Fruit fly (Drosophila melanogaster) whole organism, embryonic: ENCODE data around the gene CG43156.

Source experiments
- Abd-B ChIP-seq: fragments of 200-800 bp; sonication (Bioruptor generic); optimal IDR thresholded peaks from 2 replicates; lab custom pipeline; 2018; ENCODE audit warnings: missing biosample characterization, mild to moderate bottlenecking, missing genetic modification characterization, moderate library complexity
- CG1024 ChIP-seq: fragments of 200-800 bp; sonication (Bioruptor generic); IDR thresholded peaks from 2 replicates; pipeline ENCODE4 v1.3.6; 2022; ENCODE audit warnings: missing biosample characterization, missing genetic modification characterization
- CG10267 ChIP-seq: fragments of 200-800 bp; sonication (Bioruptor generic); optimal IDR thresholded peaks from 2 replicates; lab custom pipeline; 2018; ENCODE audit warnings: missing biosample characterization, mild to moderate bottlenecking, missing genetic modification characterization, moderate library complexity
- CG11398 ChIP-seq: fragments of 200-800 bp; sonication (Bioruptor generic); optimal IDR thresholded peaks from 2 replicates; lab custom pipeline; 2016; ENCODE audit warnings: missing biosample characterization, missing genetic modification characterization
- CG11504 ChIP-seq: fragments of 200-800 bp; sonication (Bioruptor generic); optimal IDR thresholded peaks from 3 replicates; lab custom pipeline; 2019; ENCODE audit warnings: missing biosample characterization, mild to moderate bottlenecking, missing genetic modification characterization, moderate library complexity
- CG12219 ChIP-seq: fragments of 200-800 bp; sonication (Bioruptor generic); optimal IDR thresholded peaks from 3 replicates; lab custom pipeline; 2018; ENCODE audit warnings: missing biosample characterization, mild to moderate bottlenecking, missing genetic modification characterization
- CG12769 ChIP-seq: fragments of 200-800 bp; sonication (Bioruptor generic); optimal IDR thresholded peaks from 2 replicates; lab custom pipeline; 2019; ENCODE audit warnings: missing biosample characterization, mild to moderate bottlenecking, missing genetic modification characterization, moderate library complexity
- CG13894 ChIP-seq: fragments of 200-800 bp; sonication (Bioruptor generic); optimal IDR thresholded peaks from 3 replicates; lab custom pipeline; 2018; ENCODE audit warnings: missing biosample characterization, mild to moderate bottlenecking, missing genetic modification characterization, moderate library complexity
- CG14667 ChIP-seq: fragments of 200-800 bp; sonication (Bioruptor generic); IDR thresholded peaks from 2 replicates; pipeline ENCODE4 v1.3.6; 2022; ENCODE audit warnings: missing biosample characterization, missing genetic modification characterization
- CG15269 ChIP-seq: fragments of 200-800 bp; sonication (Bioruptor generic); optimal IDR thresholded peaks from 2 replicates; lab custom pipeline; 2018; ENCODE audit warnings: missing biosample characterization, mild to moderate bottlenecking, missing genetic modification characterization, moderate library complexity
- CG17186 ChIP-seq: fragments of 200-800 bp; sonication (Bioruptor generic); optimal IDR thresholded peaks from 3 replicates; lab custom pipeline; 2017; ENCODE audit warnings: missing biosample characterization, missing genetic modification reagents, missing genetic modification characterization
- CG1792 ChIP-seq: fragments of 200-800 bp; sonication (Bioruptor generic); optimal IDR thresholded peaks from 2 replicates; lab custom pipeline; 2016; ENCODE audit warnings: missing biosample characterization, missing genetic modification characterization
- CG18476 ChIP-seq: fragments of 200-800 bp; sonication (Bioruptor generic); optimal IDR thresholded peaks from 2 replicates; lab custom pipeline; 2016; ENCODE audit warnings: missing biosample characterization, mild to moderate bottlenecking, missing genetic modification characterization
- CG2712 ChIP-seq: fragments of 200-800 bp; optimal IDR thresholded peaks from 3 replicates; lab custom pipeline; 2019; ENCODE audit warnings: missing biosample characterization, mild to moderate bottlenecking, missing genetic modification characterization, moderate library complexity
- CG30403 ChIP-seq: fragments of 200-800 bp; sonication (Bioruptor generic); optimal IDR thresholded peaks from 3 replicates; lab custom pipeline; 2016; ENCODE audit warnings: missing biosample characterization, missing genetic modification characterization
- CG32532 ChIP-seq: fragments of 200-800 bp; sonication (Bioruptor generic); IDR thresholded peaks from 2 replicates; pipeline ENCODE4 v1.3.6; 2022; ENCODE audit warnings: missing biosample characterization, missing genetic modification characterization
- CG42726 ChIP-seq: fragments of 200-800 bp; sonication (Bioruptor generic); IDR thresholded peaks from 2 replicates; pipeline ENCODE4 v1.3.6; 2022; ENCODE audit warnings: missing biosample characterization, missing genetic modification characterization; ENCODE audit not compliant: partially characterized antibody
- CG9932 ChIP-seq: fragments of 200-800 bp; sonication (Bioruptor generic); IDR thresholded peaks from 2 replicates; pipeline ENCODE4 v1.3.6; 2022; ENCODE audit warnings: missing biosample characterization, missing genetic modification characterization
- Fer1 ChIP-seq: fragments of 200-800 bp; sonication (Bioruptor generic); optimal IDR thresholded peaks from 2 replicates; lab custom pipeline; 2017; ENCODE audit warnings: missing biosample characterization, mild to moderate bottlenecking, missing genetic modification characterization
- Hand ChIP-seq: fragments of 200-800 bp; sonication (Bioruptor generic); optimal IDR thresholded peaks from 2 replicates; lab custom pipeline; 2017; ENCODE audit warnings: mild to moderate bottlenecking, missing biosample characterization, missing genetic modification reagents, missing genetic modification characterization
- Mrtf ChIP-seq: fragments of 200-800 bp; sonication (Bioruptor generic); IDR thresholded peaks from 3 replicates; pipeline ENCODE4 v1.3.6; 2022; ENCODE audit warnings: missing biosample characterization, missing genetic modification characterization
- Neu2 ChIP-seq: fragments of 200-800 bp; sonication (Bioruptor generic); optimal IDR thresholded peaks from 3 replicates; lab custom pipeline; 2016; ENCODE audit warnings: missing biosample characterization, missing genetic modification characterization, borderline replicate concordance
- Nf-YB ChIP-seq: fragments of 200-800 bp; sonication (Bioruptor generic); optimal IDR thresholded peaks from 3 replicates; lab custom pipeline; 2019; ENCODE audit warnings: missing biosample characterization, mild to moderate bottlenecking, missing genetic modification characterization, moderate library complexity
- Opbp ChIP-seq: fragments of 200-800 bp; sonication (Bioruptor generic); IDR thresholded peaks from 3 replicates; pipeline ENCODE4 v1.3.6; 2022; ENCODE audit warnings: missing biosample characterization, missing genetic modification characterization; ENCODE audit not compliant: partially characterized antibody
- Ravus ChIP-seq: fragments of 200-800 bp; sonication (Bioruptor generic); IDR thresholded peaks from 2 replicates; pipeline ENCODE4 v1.3.6; 2022; ENCODE audit warnings: missing biosample characterization, missing genetic modification characterization
- Rx ChIP-seq: fragments of 200-800 bp; sonication (Bioruptor generic); IDR thresholded peaks from 2 replicates; pipeline ENCODE4 v1.3.6; 2022; ENCODE audit warnings: missing biosample characterization, missing genetic modification characterization
- Sry-β ChIP-seq: fragments of 200-800 bp; sonication (Bioruptor generic); optimal IDR thresholded peaks from 2 replicates; lab custom pipeline; 2018; ENCODE audit warnings: missing biosample characterization, mild to moderate bottlenecking, missing genetic modification characterization, moderate library complexity
- Vsx1 ChIP-seq: fragments of 200-800 bp; sonication (Bioruptor generic); optimal IDR thresholded peaks from 2 replicates; lab custom pipeline; 2017; ENCODE audit warnings: missing biosample characterization, mild to moderate bottlenecking, missing genetic modification characterization, missing genetic modification reagents
- YL-1 ChIP-seq: fragments of 200-800 bp; sonication (Bioruptor generic); optimal IDR thresholded peaks from 3 replicates; lab custom pipeline; 2017; ENCODE audit warnings: missing biosample characterization, mild to moderate bottlenecking, missing genetic modification characterization
- az2 ChIP-seq: fragments of 200-800 bp; sonication (Bioruptor generic); optimal IDR thresholded peaks from 3 replicates; lab custom pipeline; 2016; ENCODE audit warnings: missing biosample characterization, missing genetic modification characterization
- bigmax ChIP-seq: fragments of 200-800 bp; sonication (Bioruptor generic); optimal IDR thresholded peaks from 2 replicates; lab custom pipeline; 2018; ENCODE audit warnings: missing biosample characterization, mild to moderate bottlenecking, missing genetic modification characterization
- cato ChIP-seq: fragments of 200-800 bp; sonication (Bioruptor generic); optimal IDR thresholded peaks from 2 replicates; lab custom pipeline; 2016; ENCODE audit warnings: missing biosample characterization, missing genetic modification characterization, borderline replicate concordance
- chinmo ChIP-seq: fragments of 200-800 bp; sonication (Bioruptor generic); IDR thresholded peaks from 4 replicates; pipeline ENCODE4 v1.3.6; 2022; ENCODE audit warnings: missing biosample characterization, missing genetic modification characterization; ENCODE audit not compliant: partially characterized antibody
- dmrt99B ChIP-seq: fragments of 200-800 bp; sonication (Bioruptor generic); optimal IDR thresholded peaks from 2 replicates; lab custom pipeline; 2018; ENCODE audit warnings: missing biosample characterization, mild to moderate bottlenecking, missing genetic modification characterization, moderate library complexity
- fd64A ChIP-seq: fragments of 200-800 bp; sonication (Bioruptor generic); optimal IDR thresholded peaks from 3 replicates; lab custom pipeline; 2018; ENCODE audit warnings: missing biosample characterization, mild to moderate bottlenecking, missing genetic modification characterization
- gcm2 ChIP-seq: fragments of 200-800 bp; sonication (Bioruptor generic); optimal IDR thresholded peaks from 2 replicates; lab custom pipeline; 2016; ENCODE audit warnings: missing biosample characterization, missing genetic modification characterization
- gsb ChIP-seq: fragments of 200-800 bp; sonication (Bioruptor generic); IDR thresholded peaks from 2 replicates; pipeline ENCODE4 v1.3.6; 2022; ENCODE audit warnings: missing biosample characterization, missing genetic modification characterization
- hth ChIP-seq: fragments of >200 bp; optimal IDR thresholded peaks from 2 replicates; lab custom pipeline; 2017; ENCODE audit warnings: inconsistent platforms
- klu ChIP-seq: fragments of 200-800 bp; sonication (Bioruptor generic); IDR thresholded peaks from 2 replicates; pipeline ENCODE4 v1.3.6; 2022; ENCODE audit warnings: missing biosample characterization, missing genetic modification characterization
- luna ChIP-seq: fragments of 200-800 bp; sonication (Bioruptor generic); optimal IDR thresholded peaks from 2 replicates; lab custom pipeline; 2016; ENCODE audit warnings: missing biosample characterization, missing genetic modification characterization
- nom ChIP-seq: fragments of 200-800 bp; sonication (Bioruptor generic); optimal IDR thresholded peaks from 2 replicates; lab custom pipeline; 2017; ENCODE audit warnings: missing biosample characterization, missing genetic modification characterization, mild to moderate bottlenecking, moderate library complexity, missing genetic modification reagents
- org-1 ChIP-seq: fragments of 200-800 bp; sonication (Bioruptor generic); optimal IDR thresholded peaks from 2 replicates; lab custom pipeline; 2017; ENCODE audit warnings: missing biosample characterization, missing genetic modification characterization
- sd ChIP-seq: fragments of 200-800 bp; sonication (Bioruptor generic); optimal IDR thresholded peaks from 3 replicates; lab custom pipeline; 2018; ENCODE audit warnings: missing biosample characterization, mild to moderate bottlenecking, missing genetic modification characterization, moderate library complexity
- slou ChIP-seq: fragments of 200-800 bp; sonication (Bioruptor generic); optimal IDR thresholded peaks from 3 replicates; lab custom pipeline; 2016; ENCODE audit warnings: missing biosample characterization, missing genetic modification characterization
- stwl ChIP-seq: fragments of 200-800 bp; sonication (Bioruptor generic); optimal IDR thresholded peaks from 3 replicates; lab custom pipeline; 2018; ENCODE audit warnings: missing biosample characterization, mild to moderate bottlenecking, missing genetic modification characterization, moderate library complexity
- ttk ChIP-seq: fragments of 200-800 bp; sonication (Bioruptor generic); IDR thresholded peaks from 2 replicates; pipeline ENCODE4 v2.1.2; 2022; ENCODE audit warnings: missing biosample characterization, missing genetic modification characterization
- unc-4 ChIP-seq: fragments of 200-800 bp; sonication (Bioruptor generic); IDR thresholded peaks from 2 replicates; pipeline ENCODE4 v1.3.6; 2022; ENCODE audit warnings: missing biosample characterization, missing genetic modification characterization; ENCODE audit not compliant: partially characterized antibody
- wek ChIP-seq: fragments of 200-800 bp; sonication (Bioruptor generic); optimal IDR thresholded peaks from 3 replicates; lab custom pipeline; 2018; ENCODE audit warnings: missing biosample characterization, mild to moderate bottlenecking, missing genetic modification characterization, moderate library complexity

Gene CG43156

DNA sequence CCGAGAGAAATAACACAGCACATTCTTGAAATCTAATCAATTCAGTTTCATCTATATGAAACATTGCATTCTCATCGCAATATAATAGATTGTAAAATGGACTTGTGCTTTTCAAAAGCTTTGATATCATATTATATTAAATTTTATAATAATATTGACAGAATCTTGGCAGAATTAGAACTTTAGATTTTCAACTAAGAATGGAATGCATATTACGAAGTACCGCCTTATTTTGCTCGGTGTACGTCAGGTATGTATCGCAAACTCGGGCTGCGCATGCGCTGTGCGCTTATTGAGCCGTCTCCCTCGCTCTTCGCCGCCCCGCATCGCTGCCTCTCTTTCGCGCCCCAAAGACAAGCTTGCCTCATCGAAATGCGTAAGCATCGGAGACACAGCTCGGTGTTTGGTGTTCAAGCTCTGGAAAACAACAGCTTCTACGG lies 8.5 kb upstream of the CG43156 start (continued):
- TF ChIP-seq Abd-B (GFP tag; lab: Kevin White, UChicago) (peak; percentile 92), CG1024 (GFP tag; lab: Robert Waterston, UW) (peak; percentile 15; the same call in 1 of the 2 replicates), Vsx1 (GFP tag; lab: Kevin White, UChicago) (peak; percentile 76), org-1 (peak; percentile 86), Hand (GFP tag; lab: Kevin White, UChicago) (peak; percentile 76), fd64A (GFP tag; lab: Kevin White, UChicago) (peak; percentile 23), gcm2 (GFP tag; lab: Kevin White, UChicago) (no peak), gsb (peak; percentile 74), CG9932 (peak; percentile 88), CG13894 (tag; lab: Kevin White, UChicago) (peak; percentile 73), az2 (peak; percentile 80), CG14667 (peak; percentile 78), Sry-β (GFP tag; lab: Kevin White, UChicago) (peak; percentile 33), ttk (GFP tag; lab: Robert Waterston, UW) (peak; percentile 84), CG2712 (tag; lab: Kevin White, UChicago) (peak; percentile 97)

DNA sequence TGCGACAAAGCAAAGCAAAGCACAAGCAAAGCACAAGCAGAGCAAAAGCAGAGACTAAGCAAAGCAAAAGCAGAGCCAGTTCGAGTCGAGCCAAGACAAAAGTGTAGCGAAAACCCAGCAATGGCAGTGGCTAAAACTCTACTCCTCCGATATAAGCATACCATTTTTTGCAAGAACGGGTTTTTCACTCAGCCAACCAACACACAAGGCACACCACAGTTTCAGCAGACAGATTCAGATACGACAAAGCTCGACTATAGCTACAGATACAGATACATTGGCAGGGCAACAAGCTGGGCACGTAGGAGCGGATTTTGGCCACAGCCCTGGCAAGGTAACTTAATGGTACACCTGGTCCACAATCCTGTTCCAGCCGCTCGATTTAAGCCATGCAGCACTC lies 6.9 kb upstream of the CG43156 start:
- TF ChIP-seq CG18476 (GFP tag; lab: Kevin White, UChicago) (no peak), CG12769 (peak; percentile 9), CG13894 (tag; lab: Kevin White, UChicago) (peak; percentile 8), wek (GFP tag; lab: Kevin White, UChicago) (no peak), chinmo (GFP tag; lab: Robert Waterston, UW) (peak; percentile 83; the same call in 3 of the 4 replicates), cato (GFP tag; lab: Kevin White, UChicago) (no peak), CG1792 (GFP tag; lab: Kevin White, UChicago) (no peak), CG42726 (GFP tag; lab: Robert Waterston, UW) (no peak), dmrt99B (no peak), slou (GFP tag; lab: Kevin White, UChicago) (no peak), CG11504 (tag; lab: Kevin White, UChicago) (no peak), CG15269 (tag; lab: Kevin White, UChicago) (no peak), nom (peak; percentile 31), Ravus (GFP tag; lab: Robert Waterston, UW) (no peak), klu (GFP tag; lab: Robert Waterston, UW) (no peak)

DNA sequence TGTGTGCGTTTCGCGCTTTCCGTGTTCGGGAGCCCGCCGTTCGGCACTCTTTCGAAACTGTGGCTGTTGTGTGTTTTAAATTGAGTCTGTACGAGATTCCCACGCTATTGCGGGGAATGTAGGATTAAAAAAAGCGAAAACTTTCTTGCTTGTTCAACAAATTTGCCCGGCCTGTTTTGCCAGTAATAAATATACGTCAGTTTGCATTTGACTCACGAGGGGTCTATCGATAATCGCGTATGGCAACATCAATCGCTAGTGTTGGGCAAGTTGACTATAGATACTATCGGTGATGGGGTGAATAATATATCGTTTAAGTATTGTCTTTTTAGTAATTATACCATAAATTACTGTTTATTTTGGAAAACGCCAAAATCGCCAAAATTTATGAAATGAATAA lies 1.5 kb downstream of the CG43156 start, which contains the start of gene Upf1:
Upf1 (minus strand) TSS at position 228 of the 400 bp plus-strand sequence.
- TF ChIP-seq CG17186 (peak; percentile 22), stwl (tag; lab: Kevin White, UChicago) (peak; percentile 70), CG11398 (GFP tag; lab: Kevin White, UChicago) (no peak), CG15269 (tag; lab: Kevin White, UChicago) (no peak), sd (no peak), luna (no peak), wek (GFP tag; lab: Kevin White, UChicago) (no peak), Nf-YB (no peak), Mrtf (no peak), CG30403 (no peak), Neu2 (GFP tag; lab: Kevin White, UChicago) (no peak), CG12219 (no peak), Opbp (GFP tag; lab: Robert Waterston, UW) (peak; percentile 94), Rx (GFP tag; lab: Robert Waterston, UW) (no peak), unc-4 (GFP tag; lab: Robert Waterston, UW) (peak; percentile 85), CG32532 (GFP tag; lab: Robert Waterston, UW) (no peak), CG10267 (tag; lab: Kevin White, UChicago) (peak; percentile 82), Fer1 (no peak), org-1 (no peak), hth (lab: Kevin White, UChicago) (no peak), gcm2 (GFP tag; lab: Kevin White, UChicago) (no peak), YL-1 (GFP tag; lab: Kevin White, UChicago) (peak; percentile 21), bigmax (GFP tag; lab: Kevin White, UChicago) (no peak)
